Worm (Caenorhabditis elegans): ENCODE measurements around the gene npr-12.

npr-12 gene

ce11 chrIV:6954682-6955081 is 17.2 kb upstream of the npr-12 start:
- TF ChIP-seq egl-43 (GFP tag; IDR thresholded peaks at IDR 0.05) (no peak), ctbp-1 (GFP tag; IDR thresholded peaks at IDR 0.05) (0 out of 2 replicates have a peak, but pooled peaks have one; percentile 35), lsy-2 (tag; optimal IDR thresholded peaks at IDR 0.05) (peak in 1 of 2 experiments; percentile 0), fkh-10 (GFP tag; optimal IDR thresholded peaks at IDR 0.05) (peak; percentile 96), lir-3 (tag; optimal IDR thresholded peaks at IDR 0.05) (no peak), unc-62 (GFP tag; optimal IDR thresholded peaks at IDR 0.05 in 1 of 2) (peak in 1 of 2 experiments; percentile 54), unc-62 (tag; optimal IDR thresholded peaks at IDR 0.05) (no peak), aha-1 (tag) (peak; percentile 40), hif-1 (tag; optimal IDR thresholded peaks at IDR 0.05) (no peak), F49E8.2 (tag; optimal IDR thresholded peaks at IDR 0.05; ENCODE audit: borderline replicate concordance) (no peak)

- TF ChIP-seq F37D6.2 (tag; optimal IDR thresholded peaks at IDR 0.05) (no peak), T26A8.4 (GFP tag; IDR thresholded peaks at IDR 0.05) (no peak), nhr-28 (tag; optimal IDR thresholded peaks at IDR 0.05) (no peak), unc-62 (GFP tag; optimal IDR thresholded peaks at IDR 0.05 in 1 of 2) (no peak), unc-62 (tag; optimal IDR thresholded peaks at IDR 0.05) (no peak)
Measured at ce11 chrIV:6951259-6951658, 13.8 kb upstream of the npr-12 start.

- TF ChIP-seq aha-1 (tag) (peak; percentile 57), nhr-11 (tag; optimal IDR thresholded peaks at IDR 0.05) (peak; percentile 32), zfp-2 (tag; optimal IDR thresholded peaks at IDR 0.05) (no peak), unc-62 (GFP tag; optimal IDR thresholded peaks at IDR 0.05 in 1 of 2) (peak in 1 of 2 experiments; percentile 73), unc-62 (tag; optimal IDR thresholded peaks at IDR 0.05) (no peak)
Measured at ce11 chrIV:6946832-6947231, 9.4 kb upstream of the npr-12 start.

ce11 chrIV:6941101-6941500 is 3.7 kb upstream of the npr-12 start:
- TF ChIP-seq fkh-10 (GFP tag; optimal IDR thresholded peaks at IDR 0.05) (peak; percentile 59), aha-1 (tag) (peak; percentile 14), pqm-1 (tag; optimal IDR thresholded peaks at IDR 0.05) (no peak), ceh-62 (tag; optimal IDR thresholded peaks at IDR 0.05) (no peak)

ce11 chrIV:6928417-6928816 is 9.0 kb downstream of the npr-12 start, which contains the start of gene cest-6:
Gene cest-6, minus strand, starts transcription at chrIV:6928517.
- TF ChIP-seq nhr-41 (GFP tag; IDR thresholded peaks at IDR 0.05) (no peak), zip-2 (tag; optimal IDR thresholded peaks at IDR 0.05) (no peak), mxl-3 (GFP tag; optimal IDR thresholded peaks at IDR 0.05) (no peak), pqm-1 (tag; optimal IDR thresholded peaks at IDR 0.05) (peak; percentile 2)

- TF ChIP-seq nhr-48 (tag; optimal IDR thresholded peaks at IDR 0.05) (no peak), T20F7.1 (GFP tag; optimal IDR thresholded peaks at IDR 0.05) (no peak), unc-62 (GFP tag; optimal IDR thresholded peaks at IDR 0.05 in 1 of 2) (no peak), unc-62 (tag; optimal IDR thresholded peaks at IDR 0.05) (no peak), spr-1 (tag; optimal IDR thresholded peaks at IDR 0.05) (no peak), daf-8 (GFP tag; IDR thresholded peaks at IDR 0.05) (no peak), ceh-44 (GFP tag; IDR thresholded peaks at IDR 0.05) (no peak), tra-1 (GFP tag; IDR thresholded peaks at IDR 0.05) (no peak), arid-1 (GFP tag; conservative IDR thresholded peaks at IDR 0.05) (no peak), nhr-237 (tag; optimal IDR thresholded peaks at IDR 0.05) (no peak), ztf-7 (tag; optimal IDR thresholded peaks at IDR 0.05) (no peak), snpc-1.2 (GFP tag; IDR thresholded peaks at IDR 0.05) (no peak), spr-3 (GFP tag; optimal IDR thresholded peaks at IDR 0.05) (no peak), ceh-62 (tag; optimal IDR thresholded peaks at IDR 0.05) (no peak), attf-4 (tag; optimal IDR thresholded peaks at IDR 0.05) (no peak), nhr-11 (tag; optimal IDR thresholded peaks at IDR 0.05) (no peak), lin-38 (GFP tag; IDR thresholded peaks at IDR 0.05) (no peak), madf-5 (GFP tag; IDR thresholded peaks at IDR 0.05) (no peak), lir-3 (tag; optimal IDR thresholded peaks at IDR 0.05) (no peak), dmd-6 (GFP tag; IDR thresholded peaks at IDR 0.05) (no peak), lin-13 (GFP tag; optimal IDR thresholded peaks at IDR 0.05) (no peak)
Measured at ce11 chrIV:6925520-6925919, 11.9 kb downstream of the npr-12 start.
